Fruit fly (Drosophila melanogaster) S2 (cell line): ENCODE results near the gene CG32669.

Experiments
- CG8478 ChIP-seq: fragments of >200 bp; optimal IDR thresholded peaks from 2 replicates; lab custom pipeline; 2018
- CTCF ChIP-seq, 2 experiments: fragments of >200 bp; optimal IDR thresholded peaks; 2 replicates each; lab custom pipeline; 2018

DNA sequence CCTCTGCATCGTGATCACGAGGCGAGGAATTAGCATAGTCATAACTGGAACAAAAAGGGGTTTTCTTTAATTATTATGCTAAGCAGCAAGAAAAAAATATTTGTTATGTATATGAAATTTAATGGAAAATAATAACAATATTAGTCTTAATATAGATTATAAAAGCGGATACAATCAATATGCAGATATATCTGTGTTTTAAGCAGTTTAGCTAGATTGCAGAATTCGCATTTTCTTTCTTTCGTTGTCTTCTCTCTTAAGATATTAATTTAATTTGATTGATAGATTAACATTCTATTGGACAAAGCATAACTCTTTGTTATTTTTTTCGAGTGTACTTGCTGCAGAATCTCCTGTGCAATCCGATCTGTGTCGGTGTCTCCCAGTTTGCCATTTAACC lies 17.6 kb downstream of the CG32669 start:
- no peak for TF ChIP-seq CG8478 (lab: Kevin White, UChicago)
- TF ChIP-seq CTCF (optimal IDR thresholded peaks at IDR 0.05; lab: Kevin White, UChicago), result no peak
